In the genomic region with DNA sequence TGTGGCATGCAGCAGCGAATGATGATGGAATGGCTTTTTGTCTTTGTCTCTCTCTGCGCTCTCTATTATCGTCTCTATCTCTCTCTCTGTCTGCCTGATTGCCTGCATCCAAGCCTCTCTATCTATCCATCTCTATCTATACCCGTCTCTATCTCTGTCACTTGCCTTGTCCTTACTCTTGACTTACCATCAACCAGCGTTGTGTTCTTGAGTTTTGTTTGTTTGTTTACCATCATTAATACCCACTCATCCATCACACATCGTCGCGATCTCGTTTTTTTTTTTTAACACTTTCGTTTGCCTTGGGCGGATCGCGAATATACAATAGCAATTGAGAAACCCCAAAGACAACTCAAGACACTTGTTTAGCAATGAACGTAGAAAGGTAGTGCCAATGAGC, we compare ENCODE assay signal across 1 fruit fly cellular context.
TF ChIP-seq lines count a peak whose summit lies in the region.

No protein-coding gene starts in this region.

TF ChIP-seq in whole organism, embryonic, 481 proteins besides CTCF, POLR2A, EP300 and RAD21 (continued from another document):
- TF ChIP-seq CG6175 (GFP tag; IDR thresholded peaks at IDR 0.05; lab: Robert Waterston, UW) (no peak), dpn (GFP tag; optimal IDR thresholded peaks at IDR 0.05; lab: Kevin White, UChicago) (no peak), tin (GFP tag; optimal IDR thresholded peaks at IDR 0.05; lab: Kevin White, UChicago) (no peak), vvl (GFP tag; IDR thresholded peaks at IDR 0.05; lab: Robert Waterston, UW) (no peak)
